Fruit fly (Drosophila melanogaster): ENCODE results near the gene CG3744.
A peak's percentile ranks its signal among the peaks of the same experiment; 100 is the strongest.

The CG3744 gene

DNA sequence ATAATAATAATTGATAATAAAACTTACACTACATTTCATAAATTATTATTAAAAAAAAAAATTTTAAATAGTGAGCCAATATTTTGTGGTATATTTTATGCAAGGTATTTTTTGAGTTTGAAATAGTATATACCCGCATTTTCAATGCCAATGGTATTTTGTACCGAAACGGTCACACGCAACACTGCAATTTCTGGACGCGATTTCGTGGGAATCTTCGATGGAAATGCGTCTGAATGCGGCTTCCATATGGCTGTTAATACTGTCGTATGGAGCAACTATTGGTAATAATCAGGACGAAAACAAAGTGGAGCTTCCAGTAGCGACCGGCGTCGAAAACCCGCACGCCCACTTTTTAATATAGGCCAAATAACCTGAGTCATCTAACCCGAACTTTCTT, 25.0 kb downstream of the CG3744 start, which contains the start of gene Nct:
Gene Nct, plus strand, starts transcription at position 173 of the 400 bp plus-strand sequence.
- TF ChIP-seq vri (GFP tag; optimal IDR thresholded peaks at IDR 0.05) (no peak), fd59A (GFP tag; optimal IDR thresholded peaks at IDR 0.05) (no peak), Sox14 (GFP tag; optimal IDR thresholded peaks at IDR 0.05) (peak; percentile 68), spab (GFP tag; optimal IDR thresholded peaks at IDR 0.05) (no peak), Hr39 (GFP tag; optimal IDR thresholded peaks at IDR 0.05) (no peak), Met (GFP tag; optimal IDR thresholded peaks at IDR 0.05) (no peak)

DNA sequence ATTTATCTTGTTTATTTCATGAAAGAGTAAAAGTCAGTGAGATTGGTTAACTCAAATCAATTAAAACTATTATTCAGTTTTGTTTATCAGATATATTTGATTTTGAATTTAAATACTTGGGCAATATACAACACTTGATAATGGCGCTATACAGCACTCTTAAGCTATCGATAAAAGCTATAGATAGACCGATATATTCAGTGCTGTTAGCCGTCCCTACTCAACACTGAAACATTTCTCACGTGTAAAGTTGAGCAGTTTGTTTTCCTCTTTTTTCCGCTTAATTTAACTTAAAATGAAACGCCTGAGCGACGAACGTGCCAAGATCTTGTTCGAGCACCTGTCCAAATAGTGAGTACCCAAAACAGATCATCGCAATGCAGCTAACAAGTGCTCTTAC, 26.0 kb downstream of the CG3744 start, which contains the start of gene CG7006:
Gene CG7006, plus strand, starts transcription at position 208 of the 400 bp plus-strand sequence.
- TF ChIP-seq lz (GFP tag; optimal IDR thresholded peaks at IDR 0.05) (peak; percentile 70), topi (GFP tag; optimal IDR thresholded peaks at IDR 0.05) (peak; percentile 66), Smox (GFP tag; optimal IDR thresholded peaks at IDR 0.05) (no peak), CG10631 (GFP tag; optimal IDR thresholded peaks at IDR 0.05) (peak; percentile 67), Hr4 (GFP tag; optimal IDR thresholded peaks at IDR 0.05) (no peak), acj6 (GFP tag; optimal IDR thresholded peaks at IDR 0.05) (peak; percentile 41), Eip78C (GFP tag) (peak; percentile 77), Sox14 (GFP tag; optimal IDR thresholded peaks at IDR 0.05) (peak; percentile 39), CG11902 (GFP tag; optimal IDR thresholded peaks at IDR 0.05) (peak; percentile 48), Hr39 (GFP tag; optimal IDR thresholded peaks at IDR 0.05) (peak; percentile 63), Ets21C (GFP tag; optimal IDR thresholded peaks at IDR 0.05) (peak; percentile 39), CG31627 (GFP tag; optimal IDR thresholded peaks at IDR 0.05) (peak; percentile 79), cyc (GFP tag; optimal IDR thresholded peaks at IDR 0.05) (peak; percentile 83), esn (GFP tag; optimal IDR thresholded peaks at IDR 0.05) (peak; percentile 68), Blimp-1 (GFP tag; optimal IDR thresholded peaks at IDR 0.05) (no peak), CG11762 (GFP tag; optimal IDR thresholded peaks at IDR 0.05; ENCODE audit: insufficient read depth) (no peak), CG10669 (GFP tag; optimal IDR thresholded peaks at IDR 0.05) (no peak), CG3919 (GFP tag; optimal IDR thresholded peaks at IDR 0.05) (no peak), CG1621 (tag; optimal IDR thresholded peaks at IDR 0.05) (no peak)

DNA sequence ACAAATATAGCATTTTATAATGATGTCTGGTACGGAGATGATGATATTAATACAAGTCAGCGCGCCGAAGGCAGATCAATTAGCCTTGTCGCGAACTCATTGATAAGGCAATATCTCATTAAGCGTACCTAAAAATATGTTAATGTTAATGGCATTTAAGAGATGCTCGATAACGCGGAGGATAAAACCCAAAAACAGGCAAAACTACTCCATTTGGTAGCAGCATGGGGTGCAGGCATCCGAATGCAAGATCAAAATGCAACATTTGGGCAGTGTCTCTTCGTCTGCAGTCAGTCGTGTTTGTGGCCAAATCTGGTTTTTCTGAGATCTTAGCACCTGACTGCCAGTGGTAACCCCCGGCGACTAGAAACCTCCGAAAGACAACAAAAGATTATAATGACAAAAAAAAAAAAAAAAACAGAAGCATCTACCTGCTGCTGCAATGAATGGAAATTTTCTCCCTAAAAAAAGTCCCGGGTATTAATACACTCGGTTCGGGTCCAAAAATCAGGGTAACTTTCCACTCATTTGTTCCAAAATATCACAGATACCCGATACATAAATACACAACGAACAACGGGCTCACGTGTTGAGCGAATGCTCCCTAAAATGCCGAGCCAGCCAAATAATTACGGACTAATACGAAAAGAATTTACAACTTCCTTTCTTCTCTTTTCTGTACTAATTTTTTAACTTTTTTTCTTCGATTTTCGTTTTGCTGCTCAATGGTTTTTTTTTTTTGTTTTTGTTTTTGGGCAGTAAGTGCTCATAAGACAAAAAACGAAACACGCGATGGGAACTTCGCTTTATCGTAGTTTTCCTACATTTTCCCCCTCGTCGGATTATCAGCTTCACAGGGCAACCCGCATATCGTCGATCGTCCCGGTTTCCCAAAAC, 30.3 kb downstream of the CG3744 start:
- TF ChIP-seq Hr38 (GFP tag; optimal IDR thresholded peaks at IDR 0.05) (no peak), CG10631 (GFP tag; optimal IDR thresholded peaks at IDR 0.05) (no peak), svp (GFP tag) (no peak)

DNA sequence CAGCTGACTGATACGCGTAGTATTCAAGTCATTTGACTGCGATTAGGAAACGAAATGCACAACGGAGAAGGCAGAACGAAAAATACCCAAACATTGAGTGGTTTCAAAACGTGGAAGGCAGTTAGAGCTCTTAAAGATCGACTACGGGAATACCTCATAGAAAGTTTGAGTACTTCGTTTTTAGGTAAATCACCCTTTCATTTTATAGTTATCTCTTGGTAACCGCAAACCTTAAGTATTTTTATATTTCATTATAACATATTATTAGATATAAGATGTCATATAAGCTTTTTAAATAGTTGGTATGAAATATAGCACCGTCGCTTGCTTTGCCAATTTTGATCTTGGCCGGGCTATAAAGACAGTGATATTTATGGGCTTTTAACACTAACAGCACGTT, 31.3 kb downstream of the CG3744 start:
- no peak for TF ChIP-seq Blimp-1 (GFP tag; optimal IDR thresholded peaks at IDR 0.05)
- no peak for TF ChIP-seq CG6163 (GFP tag; IDR thresholded peaks at IDR 0.05)
- no peak for TF ChIP-seq spab (GFP tag; optimal IDR thresholded peaks at IDR 0.05)
- TF ChIP-seq Sox102F (GFP tag; optimal IDR thresholded peaks at IDR 0.05): no peak
- TF ChIP-seq CG32006 (GFP tag; optimal IDR thresholded peaks at IDR 0.05): no peak
- no peak for TF ChIP-seq CG8632 (GFP tag; optimal IDR thresholded peaks at IDR 0.05)
- TF ChIP-seq CG10631 (GFP tag; optimal IDR thresholded peaks at IDR 0.05): no peak
- no peak for TF ChIP-seq CG8319 (GFP tag; optimal IDR thresholded peaks at IDR 0.05)
- TF ChIP-seq CG1621 (tag; optimal IDR thresholded peaks at IDR 0.05): no peak
- no peak for TF ChIP-seq CG3032 (tag; optimal IDR thresholded peaks at IDR 0.05)
- no peak for TF ChIP-seq CG31627 (GFP tag; optimal IDR thresholded peaks at IDR 0.05)
- no peak for TF ChIP-seq vri (GFP tag; optimal IDR thresholded peaks at IDR 0.05)
- TF ChIP-seq fd85E (GFP tag; optimal IDR thresholded peaks at IDR 0.05): no peak
- no peak for TF ChIP-seq Hr4 (GFP tag; optimal IDR thresholded peaks at IDR 0.05)
- TF ChIP-seq net (GFP tag; optimal IDR thresholded peaks at IDR 0.05): no peak
- TF ChIP-seq ss (GFP tag; optimal IDR thresholded peaks at IDR 0.05): no peak
- TF ChIP-seq CG10669 (GFP tag; optimal IDR thresholded peaks at IDR 0.05): no peak

All from whole organism, prepupa.